Fruit fly (Drosophila melanogaster) whole organism: ENCODE measurements around the gene Grl36a.

Experiments
- CG8478 ChIP-seq: fragments of >200 bp; optimal IDR thresholded peaks from 2 replicates; lab custom pipeline; 2018; ENCODE audit warnings: inconsistent platforms
- EcR ChIP-seq, 2 experiments: fragments of >200 bp; optimal IDR thresholded peaks; 2 replicates each; lab custom pipeline; 2017; ENCODE audit warnings: missing biosample characterization in 2 of 2, missing genetic modification characterization in 2 of 2, missing genetic modification reagents in 2 of 2
- pan ChIP-seq: fragments of >200 bp; optimal IDR thresholded peaks from 2 replicates; lab custom pipeline; 2017

DNA sequence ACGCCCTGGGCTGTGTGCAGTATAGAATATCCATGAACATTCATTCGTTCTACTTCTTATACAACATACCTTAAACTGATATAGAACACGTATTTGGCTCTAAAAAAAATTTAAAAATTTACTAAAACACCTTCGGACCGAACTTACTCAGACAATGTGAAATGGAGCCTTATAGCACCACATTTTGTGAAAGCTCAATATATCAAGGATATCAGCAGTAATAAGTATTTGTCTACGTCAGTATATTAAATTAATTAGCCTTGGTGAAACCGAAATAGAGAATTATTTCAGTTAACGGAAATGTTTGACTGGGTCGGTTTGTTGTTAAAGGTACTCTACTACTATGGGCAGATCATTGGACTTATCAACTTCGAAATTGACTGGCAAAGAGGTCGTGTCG is 5.4 kb upstream of the Grl36a start, which contains the start of gene Gr36a:
- TF ChIP-seq CG8478 (lab: Kevin White, UChicago) (no peak), EcR (GFP tag; optimal IDR thresholded peaks at IDR 0.05; lab: Kevin White, UChicago) (no peak), pan (no peak)
